Worm (Caenorhabditis elegans) whole organism, early embryonic: Measurements from ENCODE around the gene T13F2.6.
"Not testable (repeated sequence)": the region's sequence is repeated elsewhere in the genome, so short reads cannot be mapped to it uniquely, and the experiment has no call there.

Source experiments
- B0310.2 ChIP-seq: sonication (generic microtip); optimal IDR thresholded peaks from 2 replicates; lab custom pipeline; 2016; ENCODE audit warnings: mild to moderate bottlenecking, missing genetic modification characterization, missing compliant biosample characterization
- F13C5.2 ChIP-seq: sonication (generic microtip); optimal IDR thresholded peaks from 2 replicates; lab custom pipeline; 2017; ENCODE audit warnings: mild to moderate bottlenecking, missing genetic modification characterization, inconsistent platforms, missing compliant biosample characterization
- aly-1 ChIP-seq: sonication (generic microtip); optimal IDR thresholded peaks from 2 replicates; lab custom pipeline; 2016; ENCODE audit warnings: missing genetic modification characterization, missing compliant biosample characterization
- ama-1 ChIP-seq: fragments of 150-350 bp; optimal IDR thresholded peaks from 2 replicates; lab custom pipeline; 2014
- ceh-13 ChIP-seq: fragments of 200-800 bp; sonication (Bioruptor generic); optimal IDR thresholded peaks from 2 replicates; lab custom pipeline; 2018; ENCODE audit warnings: mild to moderate bottlenecking, missing genetic modification characterization, missing compliant biosample characterization
- ceh-36 ChIP-seq: sonication (generic microtip); optimal IDR thresholded peaks from 2 replicates; lab custom pipeline; 2016; ENCODE audit warnings: missing genetic modification characterization, inconsistent platforms, missing compliant biosample characterization
- ets-7 ChIP-seq: sonication (generic microtip); optimal IDR thresholded peaks from 2 replicates; lab custom pipeline; 2016; ENCODE audit warnings: missing genotype, missing genetic modification characterization, missing compliant biosample characterization
- flt-1 ChIP-seq: fragments of 200-800 bp; sonication (Bioruptor generic); IDR thresholded peaks from 2 replicates; pipeline ENCODE4 v1.3.6; 2022; ENCODE audit warnings: missing genetic modification characterization, missing compliant biosample characterization
- hmbx-1 ChIP-seq: sonication (generic microtip); optimal IDR thresholded peaks from 2 replicates; lab custom pipeline; 2016; ENCODE audit warnings: mild to moderate bottlenecking, missing genetic modification characterization, missing compliant biosample characterization
- hmg-4 ChIP-seq: fragments of 200-800 bp; sonication (Bioruptor generic); optimal IDR thresholded peaks from 2 replicates; lab custom pipeline; 2018; ENCODE audit warnings: mild to moderate bottlenecking, missing genetic modification characterization, missing compliant biosample characterization
- hnd-1 ChIP-seq: sonication (generic microtip); optimal IDR thresholded peaks from 2 replicates; lab custom pipeline; 2016; ENCODE audit warnings: missing genetic modification characterization, missing compliant biosample characterization
- pes-1 ChIP-seq: fragments of 200-800 bp; sonication (Bioruptor generic); IDR thresholded peaks from 2 replicates; pipeline ENCODE4 v1.3.6; 2022; ENCODE audit warnings: missing genetic modification reagents, missing genetic modification characterization, missing compliant biosample characterization
- scrt-1 ChIP-seq: fragments of 200-800 bp; sonication (Bioruptor generic); IDR thresholded peaks from 2 replicates; pipeline ENCODE4 v1.3.6; 2022; ENCODE audit warnings: missing genetic modification characterization, missing compliant biosample characterization
- sea-1 ChIP-seq: fragments of 200-800 bp; sonication (Bioruptor generic); conservative IDR thresholded peaks from 2 replicates; pipeline ENCODE4 v1.3.6; 2022; ENCODE audit warnings: missing genetic modification characterization, missing compliant biosample characterization
- tbx-11 ChIP-seq: fragments of 200-800 bp; sonication (Bioruptor generic); IDR thresholded peaks from 2 replicates; pipeline ENCODE4 v1.3.6; 2022; ENCODE audit warnings: missing genetic modification characterization, missing compliant biosample characterization
- tbx-37 ChIP-seq: fragments of 200-800 bp; sonication (Bioruptor generic); conservative IDR thresholded peaks from 2 replicates; pipeline ENCODE4 v1.3.6; 2022; ENCODE audit warnings: missing genetic modification reagents, missing genetic modification characterization, missing compliant biosample characterization
- tra-4 ChIP-seq: sonication (generic microtip); optimal IDR thresholded peaks from 2 replicates; lab custom pipeline; 2017; ENCODE audit warnings: missing genetic modification characterization, missing compliant biosample characterization

The T13F2.6 gene

ce11 chrIV:9738194-9738593 is 39.9 kb upstream of the T13F2.6 start, which contains the start of gene C28D4.10:
TSS of gene C28D4.10 (plus strand) at chrIV:9738494.
- TF ChIP-seq scrt-1 = no peak
- no peak for TF ChIP-seq ceh-36
- TF ChIP-seq hmbx-1 (tag; lab: Kevin White, UChicago) = no peak
- TF ChIP-seq ama-1 (lab: Kevin White, UChicago) = no peak
- TF ChIP-seq ets-7 (tag; lab: Kevin White, UChicago) = no peak
- TF ChIP-seq pes-1 (GFP tag; lab: Robert Waterston, UW) = no peak
- TF ChIP-seq hmg-4 (GFP tag; lab: Kevin White, UChicago) = no peak
- no peak for TF ChIP-seq tbx-37 (GFP tag; lab: Robert Waterston, UW)
- TF ChIP-seq flt-1 (GFP tag; lab: Robert Waterston, UW) = no peak
- TF ChIP-seq B0310.2 (tag; lab: Kevin White, UChicago) = no peak
- no peak for TF ChIP-seq sea-1 (GFP tag; lab: Robert Waterston, UW)

- TF ChIP-seq hmbx-1 (tag; lab: Kevin White, UChicago) = no peak
- no peak for TF ChIP-seq tra-4 (tag; lab: Kevin White, UChicago)
- no peak for TF ChIP-seq tbx-11 (GFP tag; lab: Robert Waterston, UW)
- no peak for TF ChIP-seq B0310.2 (tag; lab: Kevin White, UChicago)
- no peak for TF ChIP-seq F13C5.2 (tag; lab: Kevin White, UChicago)
- no peak for TF ChIP-seq ets-7 (tag; lab: Kevin White, UChicago)
- no peak for TF ChIP-seq tbx-37 (GFP tag; lab: Robert Waterston, UW)
- no peak for TF ChIP-seq scrt-1
- TF ChIP-seq ama-1 (lab: Kevin White, UChicago) = no peak
- TF ChIP-seq sea-1 (GFP tag; lab: Robert Waterston, UW) = no peak
- TF ChIP-seq ceh-13 (GFP tag; lab: Kevin White, UChicago) = no peak
- no peak for TF ChIP-seq ceh-36
- no peak for TF ChIP-seq flt-1 (GFP tag; lab: Robert Waterston, UW)
- no peak for TF ChIP-seq pes-1 (GFP tag; lab: Robert Waterston, UW)
- TF ChIP-seq hmg-4 (GFP tag; lab: Kevin White, UChicago) = no peak
- no peak for TF ChIP-seq hnd-1 (tag; lab: Kevin White, UChicago)
- TF ChIP-seq aly-1 (tag; lab: Kevin White, UChicago) = no peak
Observed at ce11 chrIV:9739001-9739400, 39.1 kb upstream of the T13F2.6 start.

- TF ChIP-seq hmg-4 (GFP tag; lab: Kevin White, UChicago); ets-7 (tag; lab: Kevin White, UChicago); tra-4 (tag; lab: Kevin White, UChicago): not testable (repeated sequence)
Observed at ce11 chrIV:9740851-9741549, 37.1 kb upstream of the T13F2.6 start, which contains the start of gene gln-6. TSS of gene gln-6 (minus strand) at chrIV:9740901.

- TF ChIP-seq flt-1 (GFP tag; lab: Robert Waterston, UW) (no peak), pes-1 (GFP tag; lab: Robert Waterston, UW) (no peak), ceh-13 (GFP tag; lab: Kevin White, UChicago) (no peak), tbx-37 (GFP tag; lab: Robert Waterston, UW) (no peak), ceh-36 (no peak), hmg-4 (GFP tag; lab: Kevin White, UChicago) (no peak)
Observed at ce11 chrIV:9742883-9743282, 35.2 kb upstream of the T13F2.6 start, which contains the start of gene C28D4.7. TSS of gene C28D4.7 (minus strand) at chrIV:9743147.

ce11 chrIV:9744905-9745304 is 33.2 kb upstream of the T13F2.6 start, which contains the start of gene C28D4.4:
TSS of gene C28D4.4 (minus strand) at chrIV:9745005.
- TF ChIP-seq hmg-4 (GFP tag; lab: Kevin White, UChicago) (no peak), tbx-37 (GFP tag; lab: Robert Waterston, UW) (no peak), ama-1 (lab: Kevin White, UChicago) (no peak)

- TF ChIP-seq scrt-1 = no peak
- no peak for TF ChIP-seq ets-7 (tag; lab: Kevin White, UChicago)
- no peak for TF ChIP-seq flt-1 (GFP tag; lab: Robert Waterston, UW)
- no peak for TF ChIP-seq tbx-11 (GFP tag; lab: Robert Waterston, UW)
- no peak for TF ChIP-seq hnd-1 (tag; lab: Kevin White, UChicago)
- TF ChIP-seq hmg-4 (GFP tag; lab: Kevin White, UChicago) = no peak
- no peak for TF ChIP-seq ama-1 (lab: Kevin White, UChicago)
- no peak for TF ChIP-seq sea-1 (GFP tag; lab: Robert Waterston, UW)
- no peak for TF ChIP-seq tbx-37 (GFP tag; lab: Robert Waterston, UW)
- no peak for TF ChIP-seq hmbx-1 (tag; lab: Kevin White, UChicago)
- TF ChIP-seq aly-1 (tag; lab: Kevin White, UChicago) = no peak
- TF ChIP-seq tra-4 (tag; lab: Kevin White, UChicago) = no peak
- TF ChIP-seq ceh-13 (GFP tag; lab: Kevin White, UChicago) = no peak
Observed at ce11 chrIV:9746762-9747161, 31.4 kb upstream of the T13F2.6 start, which contains the start of gene C28D4.5. TSS of gene C28D4.5 (minus strand) at chrIV:9746862.

- TF ChIP-seq tra-4 (tag; lab: Kevin White, UChicago) = no peak
- no peak for TF ChIP-seq scrt-1
- no peak for TF ChIP-seq tbx-37 (GFP tag; lab: Robert Waterston, UW)
- no peak for TF ChIP-seq B0310.2 (tag; lab: Kevin White, UChicago)
Observed at ce11 chrIV:9748342-9748741, 29.8 kb upstream of the T13F2.6 start, which contains the start of gene C28D4.8. TSS of gene C28D4.8 (minus strand) at chrIV:9748442.
